Worm (Caenorhabditis elegans) whole organism, mixed stage, embryonic: ENCODE data around the gene chtb-2.

Source experiments
- M03D4.4 ChIP-seq: sonication (generic microtip); optimal IDR thresholded peaks from 2 replicates; lab custom pipeline; 2017; ENCODE audit warnings: mild to moderate bottlenecking, missing genetic modification characterization, missing compliant biosample characterization
- bed-3 ChIP-seq: fragments of 200-800 bp; sonication (Bioruptor generic); optimal IDR thresholded peaks from 3 replicates; lab custom pipeline; 2018; ENCODE audit warnings: mild to moderate bottlenecking, missing genetic modification characterization, moderate library complexity, missing compliant biosample characterization
- blmp-1 ChIP-seq: fragments of 150-350 bp; optimal IDR thresholded peaks from 2 replicates; lab custom pipeline; 2014; ENCODE audit warnings: missing biosample characterization, missing genetic modification characterization
- ceh-39 ChIP-seq: fragments of 150-350 bp; optimal IDR thresholded peaks from 2 replicates; lab custom pipeline; 2014; ENCODE audit warnings: missing biosample characterization, missing genetic modification characterization
- ceh-43 ChIP-seq: fragments of 200-800 bp; sonication (Bioruptor generic); optimal IDR thresholded peaks from 2 replicates; lab custom pipeline; 2018; ENCODE audit warnings: mild to moderate bottlenecking, missing genetic modification characterization, moderate library complexity, missing compliant biosample characterization
- drap-1 ChIP-seq: fragments of 200-800 bp; sonication (Bioruptor generic); optimal IDR thresholded peaks from 3 replicates; lab custom pipeline; 2018; ENCODE audit warnings: mild to moderate bottlenecking, missing genetic modification characterization, missing compliant biosample characterization
- elt-1 ChIP-seq: sonication (generic microtip); optimal IDR thresholded peaks from 2 replicates; lab custom pipeline; 2017; ENCODE audit warnings: missing genetic modification characterization, mild to moderate bottlenecking, missing compliant biosample characterization, antibody characterized with exemption, moderate library complexity, borderline replicate concordance; ENCODE audit not compliant: insufficient read depth
- flh-1 ChIP-seq: fragments of 200-800 bp; sonication (Bioruptor generic); optimal IDR thresholded peaks from 2 replicates; lab custom pipeline; 2018; ENCODE audit warnings: mild to moderate bottlenecking, missing genetic modification characterization, moderate library complexity, missing compliant biosample characterization
- ham-2 ChIP-seq: fragments of 200-800 bp; sonication (Bioruptor generic); optimal IDR thresholded peaks from 2 replicates; lab custom pipeline; 2018; ENCODE audit warnings: mild to moderate bottlenecking, missing genetic modification characterization, missing compliant biosample characterization
- hlh-1 ChIP-seq: fragments of 150-350 bp; optimal IDR thresholded peaks from 2 replicates; lab custom pipeline; 2014; ENCODE audit warnings: missing biosample characterization, missing genetic modification reagents, missing genetic modification characterization
- lin-13 ChIP-seq: fragments of 150-350 bp; optimal IDR thresholded peaks from 2 replicates; lab custom pipeline; 2014; ENCODE audit warnings: missing biosample characterization, missing genetic modification characterization
- lin-32 ChIP-seq: fragments of 200-800 bp; sonication (Bioruptor generic); optimal IDR thresholded peaks from 2 replicates; lab custom pipeline; 2018; ENCODE audit warnings: mild to moderate bottlenecking, missing genetic modification characterization, missing compliant biosample characterization
- mab-5 ChIP-seq: fragments of 150-350 bp; optimal IDR thresholded peaks from 2 replicates; lab custom pipeline; 2014; ENCODE audit warnings: missing biosample characterization, missing genetic modification characterization
- mep-1 ChIP-seq: fragments of 150-350 bp; optimal IDR thresholded peaks from 2 replicates; lab custom pipeline; 2017; ENCODE audit warnings: missing biosample characterization, missing genetic modification reagents, missing genetic modification characterization, inconsistent platforms
- mls-2 ChIP-seq: sonication (generic microtip); optimal IDR thresholded peaks from 2 replicates; lab custom pipeline; 2016; ENCODE audit warnings: mild to moderate bottlenecking, missing genetic modification characterization, moderate library complexity, missing compliant biosample characterization
- nhr-12 ChIP-seq: fragments of 150-350 bp; optimal IDR thresholded peaks from 2 replicates; lab custom pipeline; 2014; ENCODE audit warnings: missing biosample characterization, missing genetic modification characterization
- nhr-2 ChIP-seq: fragments of 150-350 bp; optimal IDR thresholded peaks from 2 replicates; lab custom pipeline; 2014; ENCODE audit warnings: missing biosample characterization, missing genetic modification characterization
- nhr-237 ChIP-seq: fragments of 150-350 bp; optimal IDR thresholded peaks from 2 replicates; lab custom pipeline; 2014; ENCODE audit warnings: missing biosample characterization, missing genetic modification characterization
- nhr-28 ChIP-seq: fragments of 150-350 bp; optimal IDR thresholded peaks from 2 replicates; lab custom pipeline; 2014; ENCODE audit warnings: missing biosample characterization, missing genetic modification characterization
- pha-4 ChIP-seq: fragments of 150-350 bp; optimal IDR thresholded peaks from 2 replicates; lab custom pipeline; 2018; ENCODE audit warnings: missing biosample characterization, missing genetic modification reagents, missing genetic modification characterization
- sem-2 ChIP-seq: fragments of 200-800 bp; sonication (Bioruptor generic); optimal IDR thresholded peaks from 2 replicates; lab custom pipeline; 2018; ENCODE audit warnings: mild to moderate bottlenecking, missing genetic modification characterization, missing compliant biosample characterization
- snpc-4 ChIP-seq: fragments of 150-350 bp; optimal IDR thresholded peaks from 2 replicates; lab custom pipeline; 2014; ENCODE audit warnings: missing biosample characterization, missing genetic modification characterization
- tbx-8 ChIP-seq: fragments of 200-800 bp; sonication (Bioruptor generic); optimal IDR thresholded peaks from 2 replicates; lab custom pipeline; 2018; ENCODE audit warnings: mild to moderate bottlenecking, missing genetic modification characterization, moderate library complexity, missing compliant biosample characterization
- unc-120 ChIP-seq: sonication (generic microtip); optimal IDR thresholded peaks from 2 replicates; lab custom pipeline; 2017; ENCODE audit warnings: missing genetic modification characterization, missing compliant biosample characterization; ENCODE audit not compliant: poor library complexity, severe bottlenecking
- unc-39 ChIP-seq: fragments of 150-350 bp; optimal IDR thresholded peaks from 2 replicates; lab custom pipeline; 2014; ENCODE audit warnings: missing biosample characterization, missing genetic modification characterization
- unc-62 ChIP-seq: fragments of 150-350 bp; optimal IDR thresholded peaks from 2 replicates; lab custom pipeline; 2014; ENCODE audit warnings: missing biosample characterization, missing genetic modification reagents, missing genetic modification characterization
- zip-8 ChIP-seq: fragments of 150-350 bp; optimal IDR thresholded peaks from 2 replicates; lab custom pipeline; 2014; ENCODE audit warnings: missing biosample characterization, missing genetic modification characterization
- ztf-11 ChIP-seq: fragments of 150-350 bp; optimal IDR thresholded peaks from 2 replicates; lab custom pipeline; 2014; ENCODE audit warnings: missing biosample characterization, missing genetic modification characterization

Gene chtb-2

ce11 chrIII:6500032-6500564 is 17.1 kb downstream of the chtb-2 start, which contains the start of gene F23F12.3:
F23F12.3 (plus strand) TSS chrIII:6500514.
- TF ChIP-seq nhr-2 (tag; lab: Kevin White, UChicago): no peak
- TF ChIP-seq ham-2: no peak
- no peak for TF ChIP-seq lin-13
- no peak for TF ChIP-seq hlh-1 (tag; lab: Kevin White, UChicago)
- TF ChIP-seq nhr-12 (tag; lab: Kevin White, UChicago): no peak
- no peak for TF ChIP-seq mab-5 (tag; lab: Kevin White, UChicago)
- TF ChIP-seq ztf-11 (tag; lab: Kevin White, UChicago): no peak
- TF ChIP-seq nhr-28: no peak
- TF ChIP-seq flh-1 (GFP tag; lab: Kevin White, UChicago): no peak
- no peak for TF ChIP-seq drap-1
- no peak for TF ChIP-seq unc-39
- no peak for TF ChIP-seq tbx-8 (GFP tag; lab: Kevin White, UChicago)
- no peak for TF ChIP-seq ceh-39 (tag; lab: Kevin White, UChicago)

ce11 chrIII:6507832-6508231 is 24.8 kb downstream of the chtb-2 start, which contains the start of gene F23F12.12:
F23F12.12 (plus strand) TSS chrIII:6508132.
- TF ChIP-seq bed-3 (GFP tag; lab: Kevin White, UChicago): no peak
- TF ChIP-seq zip-8 (tag; lab: Kevin White, UChicago): no peak
- no peak for TF ChIP-seq unc-120
- no peak for TF ChIP-seq M03D4.4
- TF ChIP-seq flh-1 (GFP tag; lab: Kevin White, UChicago): no peak
- no peak for TF ChIP-seq ham-2
- TF ChIP-seq elt-1 (tag; lab: Kevin White, UChicago): no peak
- no peak for TF ChIP-seq blmp-1 (tag; lab: Kevin White, UChicago)
- no peak for TF ChIP-seq mab-5 (tag; lab: Kevin White, UChicago)
- TF ChIP-seq lin-13: no peak

- no peak for TF ChIP-seq hlh-1 (tag; lab: Kevin White, UChicago)
- no peak for TF ChIP-seq mep-1 (tag; lab: Kevin White, UChicago)
- TF ChIP-seq mls-2 (tag; lab: Kevin White, UChicago): no peak
- no peak for TF ChIP-seq elt-1 (tag; lab: Kevin White, UChicago)
- no peak for TF ChIP-seq ztf-11 (tag; lab: Kevin White, UChicago)
- no peak for TF ChIP-seq M03D4.4
- TF ChIP-seq nhr-2 (tag; lab: Kevin White, UChicago): no peak
- no peak for TF ChIP-seq unc-39
- TF ChIP-seq blmp-1 (tag; lab: Kevin White, UChicago): no peak
- TF ChIP-seq unc-120: no peak
- TF ChIP-seq ceh-43 (GFP tag; lab: Kevin White, UChicago): no peak
- TF ChIP-seq sem-2: no peak
Measured at ce11 chrIII:6508327-6508726, 25.3 kb downstream of the chtb-2 start.

ce11 chrIII:6509301-6509700 is 26.3 kb downstream of the chtb-2 start:
- no peak for TF ChIP-seq elt-1 (tag; lab: Kevin White, UChicago)
- TF ChIP-seq nhr-2 (tag; lab: Kevin White, UChicago): no peak

- peak; percentile 78 for TF ChIP-seq zip-8 (tag; lab: Kevin White, UChicago)
- TF ChIP-seq, all 35 proteins: peak for 1; not testable (repeated sequence) for 34
Measured at ce11 chrIII:6513759-6514158, 30.7 kb downstream of the chtb-2 start.

- no peak for TF ChIP-seq unc-62 (GFP tag; lab: Kevin White, UChicago)
- TF ChIP-seq nhr-237 (tag; lab: Kevin White, UChicago): no peak
- no peak for TF ChIP-seq ztf-11 (tag; lab: Kevin White, UChicago)
- TF ChIP-seq pha-4: no peak
- TF ChIP-seq mls-2 (tag; lab: Kevin White, UChicago): no peak
- no peak for TF ChIP-seq snpc-4 (tag; lab: Kevin White, UChicago)
- no peak for TF ChIP-seq ceh-39 (tag; lab: Kevin White, UChicago)
- no peak for TF ChIP-seq unc-120
- TF ChIP-seq mep-1 (tag; lab: Kevin White, UChicago): no peak
- no peak for TF ChIP-seq bed-3 (GFP tag; lab: Kevin White, UChicago)
- no peak for TF ChIP-seq zip-8 (tag; lab: Kevin White, UChicago)
- TF ChIP-seq flh-1 (GFP tag; lab: Kevin White, UChicago): no peak
- no peak for TF ChIP-seq lin-32 (GFP tag; lab: Kevin White, UChicago)
Measured at ce11 chrIII:6514673-6515072, 31.7 kb downstream of the chtb-2 start, which contains the start of gene acr-5. acr-5 (minus strand) TSS chrIII:6514773.
